Fruit fly (Drosophila melanogaster) whole organism, embryonic: ENCODE results near the gene Tfb4.

ENCODE experiments used
- Adf1 ChIP-seq: fragments of 200-800 bp; sonication (Bioruptor generic); IDR thresholded peaks from 2 replicates; pipeline ENCODE4 v1.3.6; 2022; ENCODE audit warnings: missing biosample characterization, missing genetic modification characterization
- CG10543 ChIP-seq: fragments of 200-800 bp; sonication (Bioruptor generic); optimal IDR thresholded peaks from 3 replicates; lab custom pipeline; 2017; ENCODE audit warnings: missing biosample characterization, mild to moderate bottlenecking, missing genetic modification characterization, moderate library complexity
- CG11085 ChIP-seq: fragments of 200-800 bp; sonication (Bioruptor generic); IDR thresholded peaks from 2 replicates; pipeline ENCODE4 v1.3.6; 2022; ENCODE audit warnings: missing biosample characterization, missing genetic modification characterization
- CG11695 ChIP-seq: fragments of 200-800 bp; sonication (Bioruptor generic); IDR thresholded peaks from 3 replicates; pipeline ENCODE4 v1.3.6; 2022; ENCODE audit warnings: missing biosample characterization, missing genetic modification characterization
- CG12391 ChIP-seq: fragments of 200-800 bp; sonication (Bioruptor generic); optimal IDR thresholded peaks from 3 replicates; lab custom pipeline; 2018; ENCODE audit warnings: missing biosample characterization, mild to moderate bottlenecking, missing genetic modification characterization, moderate library complexity
- CG12744 ChIP-seq: fragments of 200-800 bp; sonication (Bioruptor generic); optimal IDR thresholded peaks from 2 replicates; lab custom pipeline; 2016; ENCODE audit warnings: missing biosample characterization, missing genetic modification characterization
- CG13287 ChIP-seq: fragments of 200-800 bp; sonication (Bioruptor generic); IDR thresholded peaks from 2 replicates; pipeline ENCODE4 v1.3.6; 2022; ENCODE audit warnings: missing biosample characterization, missing genetic modification characterization; ENCODE audit not compliant: partially characterized antibody
- CG14441 ChIP-seq: fragments of 200-800 bp; sonication (Bioruptor generic); IDR thresholded peaks from 2 replicates; pipeline ENCODE4 v1.3.6; 2022; ENCODE audit warnings: missing biosample characterization, missing genetic modification characterization
- CG15073 ChIP-seq: fragments of 200-800 bp; sonication (Bioruptor generic); optimal IDR thresholded peaks from 2 replicates; lab custom pipeline; 2016; ENCODE audit warnings: missing biosample characterization, missing genetic modification characterization
- CG1647 ChIP-seq: fragments of 200-800 bp; sonication (Bioruptor generic); optimal IDR thresholded peaks from 3 replicates; lab custom pipeline; 2016; ENCODE audit warnings: missing biosample characterization, missing genetic modification characterization
- CG16813 ChIP-seq: fragments of 200-800 bp; sonication (Bioruptor generic); IDR thresholded peaks from 3 replicates; pipeline ENCODE4 v1.3.6; 2022; ENCODE audit warnings: missing biosample characterization, missing genetic modification characterization; ENCODE audit not compliant: partially characterized antibody
- CG32532 ChIP-seq: fragments of 200-800 bp; sonication (Bioruptor generic); IDR thresholded peaks from 2 replicates; pipeline ENCODE4 v1.3.6; 2022; ENCODE audit warnings: missing biosample characterization, missing genetic modification characterization
- CG34224 ChIP-seq: fragments of 200-800 bp; sonication (Bioruptor generic); IDR thresholded peaks from 3 replicates; pipeline ENCODE4 v1.3.6; 2022; ENCODE audit warnings: missing biosample characterization, missing genetic modification characterization; ENCODE audit not compliant: partially characterized antibody
- CG34422 ChIP-seq: fragments of 200-800 bp; sonication (Bioruptor generic); IDR thresholded peaks from 3 replicates; pipeline ENCODE4 v1.3.6; 2022; ENCODE audit warnings: missing biosample characterization, missing genetic modification characterization
- CG4617 ChIP-seq: fragments of 200-800 bp; sonication (Bioruptor generic); optimal IDR thresholded peaks from 3 replicates; lab custom pipeline; 2016; ENCODE audit warnings: missing biosample characterization, missing genetic modification characterization, borderline replicate concordance
- CG4707 ChIP-seq: fragments of 200-800 bp; sonication (Bioruptor generic); optimal IDR thresholded peaks from 2 replicates; lab custom pipeline; 2018; ENCODE audit warnings: missing biosample characterization, mild to moderate bottlenecking, missing genetic modification characterization, moderate library complexity
- CG6175 ChIP-seq: fragments of 200-800 bp; sonication (Bioruptor generic); IDR thresholded peaks from 3 replicates; pipeline ENCODE4 v1.3.6; 2022; ENCODE audit warnings: missing biosample characterization, missing genetic modification characterization
- CG7271 ChIP-seq: fragments of 200-800 bp; sonication (Bioruptor generic); optimal IDR thresholded peaks from 2 replicates; lab custom pipeline; 2018; ENCODE audit warnings: missing biosample characterization, mild to moderate bottlenecking, missing genetic modification characterization, moderate library complexity
- CG8359 ChIP-seq: fragments of 200-800 bp; sonication (Bioruptor generic); optimal IDR thresholded peaks from 2 replicates; lab custom pipeline; 2017; ENCODE audit warnings: missing biosample characterization, mild to moderate bottlenecking, missing genetic modification characterization, borderline replicate concordance
- CG9932 ChIP-seq: fragments of 200-800 bp; sonication (Bioruptor generic); IDR thresholded peaks from 2 replicates; pipeline ENCODE4 v1.3.6; 2022; ENCODE audit warnings: missing biosample characterization, missing genetic modification characterization
- Chrac-16 ChIP-seq: fragments of 200-800 bp; sonication (Bioruptor generic); optimal IDR thresholded peaks from 3 replicates; lab custom pipeline; 2016; ENCODE audit warnings: missing biosample characterization, missing genetic modification characterization
- Dll ChIP-seq: fragments of 200-800 bp; sonication (Bioruptor generic); IDR thresholded peaks from 4 replicates; pipeline ENCODE4 v1.3.6; 2022; ENCODE audit warnings: missing biosample characterization, missing genetic modification characterization; ENCODE audit not compliant: partially characterized antibody
- E2f2 ChIP-seq: fragments of 200-800 bp; sonication (Bioruptor generic); IDR thresholded peaks from 2 replicates; pipeline ENCODE4 v1.3.6; 2022; ENCODE audit warnings: missing biosample characterization, missing genetic modification characterization
- HLH4C ChIP-seq: fragments of 200-800 bp; sonication (Bioruptor generic); IDR thresholded peaks from 3 replicates; pipeline ENCODE4 v1.3.6; 2022; ENCODE audit warnings: missing biosample characterization, missing genetic modification characterization; ENCODE audit not compliant: partially characterized antibody
- Jarid2 ChIP-seq: fragments of 200-800 bp; sonication (Bioruptor generic); optimal IDR thresholded peaks from 3 replicates; lab custom pipeline; 2017; ENCODE audit warnings: mild to moderate bottlenecking, missing biosample characterization, missing genetic modification reagents, missing genetic modification characterization
- Med ChIP-seq: fragments of 200-800 bp; sonication (Bioruptor generic); peaks from one replicate; lab custom pipeline; 2016; ENCODE audit warnings: missing biosample characterization, missing genetic modification characterization, mild to moderate bottlenecking, inconsistent platforms, moderate library complexity
- Nf-YB ChIP-seq: fragments of 200-800 bp; sonication (Bioruptor generic); optimal IDR thresholded peaks from 3 replicates; lab custom pipeline; 2019; ENCODE audit warnings: missing biosample characterization, mild to moderate bottlenecking, missing genetic modification characterization, moderate library complexity
- Scr ChIP-seq: fragments of 200-800 bp; sonication (Bioruptor generic); IDR thresholded peaks from 2 replicates; pipeline ENCODE4 v1.3.6; 2022; ENCODE audit warnings: missing biosample characterization, missing genetic modification characterization; ENCODE audit not compliant: partially characterized antibody
- Taf1 ChIP-seq: fragments of 200-800 bp; sonication (Bioruptor generic); IDR thresholded peaks from 2 replicates; pipeline ENCODE4 v1.3.6; 2022; ENCODE audit warnings: missing biosample characterization, missing genetic modification characterization
- ac ChIP-seq: fragments of 200-800 bp; sonication (Bioruptor generic); optimal IDR thresholded peaks from 3 replicates; lab custom pipeline; 2017; ENCODE audit warnings: missing biosample characterization, mild to moderate bottlenecking, missing genetic modification characterization
- chinmo ChIP-seq: fragments of 200-800 bp; sonication (Bioruptor generic); IDR thresholded peaks from 4 replicates; pipeline ENCODE4 v1.3.6; 2022; ENCODE audit warnings: missing biosample characterization, missing genetic modification characterization; ENCODE audit not compliant: partially characterized antibody
- chn ChIP-seq: fragments of 200-800 bp; sonication (Bioruptor generic); optimal IDR thresholded peaks from 2 replicates; lab custom pipeline; 2016; ENCODE audit warnings: missing biosample characterization, missing genetic modification characterization
- crol ChIP-seq: fragments of 200-800 bp; sonication (Bioruptor generic); IDR thresholded peaks from 2 replicates; pipeline ENCODE4 v1.3.6; 2022; ENCODE audit warnings: missing biosample characterization, missing genetic modification characterization
- ftz-f1 ChIP-seq: fragments of 200-800 bp; sonication (Bioruptor generic); optimal IDR thresholded peaks from 2 replicates; lab custom pipeline; 2016; ENCODE audit warnings: missing biosample characterization, missing genetic modification characterization
- fu2 ChIP-seq: fragments of 200-800 bp; sonication (Bioruptor generic); optimal IDR thresholded peaks from 2 replicates; lab custom pipeline; 2016; ENCODE audit warnings: missing biosample characterization, missing genetic modification characterization
- hkb ChIP-seq, 2 experiments: fragments of 200-800 bp in 1 of 2; fragments of >200 bp in 1 of 2; sonication (Bioruptor generic) in 1 of 2; IDR thresholded peaks in 1 of 2; optimal IDR thresholded peaks in 1 of 2; 2 replicates each; pipeline versions ENCODE4 v1.3.6 to Lab custom; 2017 to 2022; ENCODE audit warnings: missing biosample characterization in 1 of 2, missing genetic modification characterization in 1 of 2
- lilli ChIP-seq: fragments of 200-800 bp; sonication (Bioruptor generic); optimal IDR thresholded peaks from 3 replicates; lab custom pipeline; 2016; ENCODE audit warnings: missing biosample characterization, missing genetic modification characterization
- maf-S ChIP-seq: fragments of 200-800 bp; sonication (Bioruptor generic); optimal IDR thresholded peaks from 2 replicates; lab custom pipeline; 2016; ENCODE audit warnings: missing biosample characterization, missing genetic modification characterization
- nmo ChIP-seq: fragments of 200-800 bp; sonication (Bioruptor generic); optimal IDR thresholded peaks from 2 replicates; lab custom pipeline; 2018; ENCODE audit warnings: missing biosample characterization, mild to moderate bottlenecking, missing genetic modification characterization, moderate library complexity
- psq ChIP-seq: fragments of 200-800 bp; sonication (Bioruptor generic); optimal IDR thresholded peaks from 2 replicates; lab custom pipeline; 2017; ENCODE audit warnings: missing biosample characterization, missing genetic modification characterization
- slp2 ChIP-seq: fragments of 200-800 bp; sonication (Bioruptor generic); optimal IDR thresholded peaks from 2 replicates; lab custom pipeline; 2016; ENCODE audit warnings: missing biosample characterization, missing genetic modification characterization
- sna ChIP-seq: fragments of 200-800 bp; sonication (Bioruptor generic); IDR thresholded peaks from 2 replicates; pipeline ENCODE4 v1.3.6; 2022; ENCODE audit warnings: missing biosample characterization, missing genetic modification characterization; ENCODE audit not compliant: partially characterized antibody
- sob ChIP-seq: fragments of 200-800 bp; sonication (Bioruptor generic); IDR thresholded peaks from 2 replicates; pipeline ENCODE4 v1.3.6; 2022; ENCODE audit warnings: missing biosample characterization, missing genetic modification characterization
- tin ChIP-seq: fragments of 200-800 bp; sonication (Bioruptor generic); optimal IDR thresholded peaks from 3 replicates; lab custom pipeline; 2016; ENCODE audit warnings: missing biosample characterization, missing genetic modification characterization
- tio ChIP-seq: fragments of 200-800 bp; sonication (Bioruptor generic); optimal IDR thresholded peaks from 2 replicates; lab custom pipeline; 2017; ENCODE audit warnings: missing biosample characterization, missing genetic modification characterization, inconsistent platforms
- zen2 ChIP-seq: fragments of 200-800 bp; sonication (Bioruptor generic); IDR thresholded peaks from 3 replicates; pipeline ENCODE4 v1.3.6; 2022; ENCODE audit warnings: missing biosample characterization, missing genetic modification characterization; ENCODE audit not compliant: partially characterized antibody

Gene Tfb4

dm6 chr2L:1108029-1108688, 42.3 kb downstream of the Tfb4 start, which contains the start of the genes PolrMT and CG14339 (continued):
- no peak for TF ChIP-seq crol
- no peak for TF ChIP-seq Taf1 (GFP tag; lab: Robert Waterston, UW)
- no peak for TF ChIP-seq CG15073 (GFP tag; lab: Kevin White, UChicago)
- TF ChIP-seq fu2 (GFP tag; lab: Kevin White, UChicago): peak; percentile 39
- peak; percentile 37 for TF ChIP-seq Chrac-16 (GFP tag; lab: Kevin White, UChicago)
- no peak for TF ChIP-seq zen2 (GFP tag; lab: Robert Waterston, UW)
- peak; percentile 43 for TF ChIP-seq CG10543 (GFP tag; lab: Kevin White, UChicago)
- peak; percentile 46 for TF ChIP-seq CG12391 (tag; lab: Kevin White, UChicago)
- no peak for TF ChIP-seq CG4707 (GFP tag; lab: Kevin White, UChicago)
- TF ChIP-seq ftz-f1 (GFP tag; lab: Kevin White, UChicago): peak; percentile 41
- no peak for TF ChIP-seq ac (GFP tag; lab: Kevin White, UChicago)
- no peak for TF ChIP-seq psq (GFP tag; lab: Kevin White, UChicago)
- TF ChIP-seq tio: no peak
- no peak for TF ChIP-seq CG14441 (GFP tag; lab: Robert Waterston, UW)
- peak; percentile 76 for TF ChIP-seq CG4617 (GFP tag; lab: Kevin White, UChicago)
- peak; percentile 40 for TF ChIP-seq lilli (GFP tag; lab: Kevin White, UChicago)
- TF ChIP-seq tin (GFP tag; lab: Kevin White, UChicago): peak; percentile 54
- no peak for TF ChIP-seq Nf-YB (GFP tag; lab: Kevin White, UChicago)
- TF ChIP-seq maf-S (GFP tag; lab: Kevin White, UChicago): no peak
- TF ChIP-seq CG11085 (GFP tag; lab: Robert Waterston, UW): no peak

- TF ChIP-seq sob (GFP tag; lab: Robert Waterston, UW) (0 out of 2 replicates have a peak, but pooled peaks have one; percentile 15), CG12744 (GFP tag; lab: Kevin White, UChicago) (no peak), Med (GFP tag; lab: Kevin White, UChicago) (peak; percentile 88), sna (GFP tag; lab: Robert Waterston, UW) (peak; percentile 55; the same call in 1 of the 2 replicates), CG6175 (GFP tag; lab: Robert Waterston, UW) (peak; percentile 49; the same call in 2 of the 3 replicates), CG9932 (peak; percentile 25), CG1647 (GFP tag; lab: Kevin White, UChicago) (no peak), Adf1 (GFP tag; lab: Robert Waterston, UW) (peak; percentile 100), slp2 (no peak), Scr (GFP tag; lab: Robert Waterston, UW) (0 out of 2 replicates have a peak, but pooled peaks have one; percentile 28), HLH4C (peak; percentile 49; the same call in 1 of the 3 replicates), Dll (GFP tag; lab: Robert Waterston, UW) (peak; percentile 19; the same call in 1 of the 4 replicates), hkb (optimal IDR thresholded peaks at IDR 0.05; lab: Kevin White, UChicago) (no peak), hkb (GFP tag; IDR thresholded peaks at IDR 0.05; lab: Robert Waterston, UW) (peak; percentile 41; the same call in 1 of the 2 replicates), CG10543 (GFP tag; lab: Kevin White, UChicago) (peak; percentile 2), nmo (GFP tag; lab: Kevin White, UChicago) (no peak), CG13287 (GFP tag; lab: Robert Waterston, UW) (peak; percentile 57), chn (no peak), CG34224 (GFP tag; lab: Robert Waterston, UW) (0 out of 3 replicates have a peak, but pooled peaks have one; percentile 32), CG8359 (GFP tag; lab: Kevin White, UChicago) (no peak), Jarid2 (GFP tag; lab: Kevin White, UChicago) (peak; percentile 68), CG7271 (no peak), E2f2 (GFP tag; lab: Robert Waterston, UW) (peak; percentile 7; the same call in 1 of the 2 replicates), CG11695 (GFP tag; lab: Robert Waterston, UW) (no peak), CG32532 (GFP tag; lab: Robert Waterston, UW) (0 out of 2 replicates have a peak, but pooled peaks have one; percentile 48), CG16813 (0 out of 3 replicates have a peak, but pooled peaks have one; percentile 14), chinmo (GFP tag; lab: Robert Waterston, UW) (0 out of 4 replicates have a peak, but pooled peaks have one; percentile 70), CG34422 (GFP tag; lab: Robert Waterston, UW) (peak; percentile 55; the same call in 1 of the 3 replicates), zen2 (GFP tag; lab: Robert Waterston, UW) (peak; percentile 62; the same call in 2 of the 3 replicates)
Measured at dm6 chr2L:1102349-1102748, 48.1 kb downstream of the Tfb4 start, which contains the start of gene CG4629. Gene CG4629 (minus strand): TSS chr2L:1102504.
